Worm (Caenorhabditis elegans) whole organism, L1 larva: ENCODE data around the gene C16A3.2.

Experiments
- C04F5.9 ChIP-seq: sonication (generic microtip); optimal IDR thresholded peaks from 2 replicates; lab custom pipeline; 2016; ENCODE audit warnings: missing genetic modification characterization, missing compliant biosample characterization
- C34B4.2 ChIP-seq: sonication (generic microtip); optimal IDR thresholded peaks from 2 replicates; lab custom pipeline; 2017; ENCODE audit warnings: mild to moderate bottlenecking, missing genetic modification characterization, missing compliant biosample characterization
- F16B12.6 ChIP-seq: fragments of 150-350 bp; optimal IDR thresholded peaks from 2 replicates; lab custom pipeline; 2014; ENCODE audit warnings: missing biosample characterization, missing genetic modification characterization
- aha-1 ChIP-seq: fragments of 150-350 bp; optimal IDR thresholded peaks from 2 replicates; lab custom pipeline; 2014; ENCODE audit warnings: missing biosample characterization, missing genetic modification characterization
- alr-1 ChIP-seq: fragments of 200-800 bp; sonication (Bioruptor generic); optimal IDR thresholded peaks from 2 replicates; lab custom pipeline; 2018; ENCODE audit warnings: borderline replicate concordance, mild to moderate bottlenecking, missing genetic modification characterization, missing compliant biosample characterization
- ama-1 ChIP-seq: fragments of 150-350 bp; optimal IDR thresholded peaks from 2 replicates; lab custom pipeline; 2014
- blmp-1 ChIP-seq: fragments of 150-350 bp; optimal IDR thresholded peaks from 2 replicates; lab custom pipeline; 2014; ENCODE audit warnings: missing biosample characterization, missing genetic modification characterization
- ceh-63 ChIP-seq: fragments of 200-800 bp; sonication (Bioruptor generic); optimal IDR thresholded peaks from 2 replicates; lab custom pipeline; 2018; ENCODE audit warnings: mild to moderate bottlenecking, missing genetic modification characterization, missing compliant biosample characterization
- ceh-8 ChIP-seq: fragments of 200-800 bp; sonication (Bioruptor generic); optimal IDR thresholded peaks from 2 replicates; lab custom pipeline; 2018; ENCODE audit warnings: mild to moderate bottlenecking, missing genetic modification characterization, moderate library complexity, missing compliant biosample characterization
- ceh-88 ChIP-seq: fragments of 200-800 bp; sonication (Bioruptor generic); IDR thresholded peaks from 2 replicates; pipeline ENCODE4 v1.3.6; 2022; ENCODE audit warnings: missing genetic modification characterization, missing compliant biosample characterization
- ceh-90 ChIP-seq: sonication (generic microtip); optimal IDR thresholded peaks from 2 replicates; lab custom pipeline; 2016; ENCODE audit warnings: missing genetic modification characterization, missing compliant biosample characterization
- dpl-1 ChIP-seq, 3 experiments: fragments of 150-350 bp in 2 of 3; sonication (generic microtip) in 1 of 3; optimal IDR thresholded peaks; 2 replicates each; lab custom pipeline; 2014 to 2017; ENCODE audit warnings: missing biosample characterization in 3 of 3, missing genetic modification characterization in 3 of 3, missing genetic modification reagents in 3 of 3
- efl-1 ChIP-seq, 4 experiments: fragments of 150-350 bp; optimal IDR thresholded peaks in 3 of 4; peaks in 1 of 4; 1 replicate in 1 of 4; 2 replicates in 3 of 4; lab custom pipeline; 2014; ENCODE audit warnings: missing biosample characterization in 2 of 4, missing genetic modification characterization in 2 of 4, missing genetic modification reagents in 2 of 4
- efl-3 ChIP-seq: fragments of 200-800 bp; sonication (Bioruptor generic); optimal IDR thresholded peaks from 2 replicates; lab custom pipeline; 2018; ENCODE audit warnings: mild to moderate bottlenecking, missing genetic modification characterization, missing compliant biosample characterization
- egl-13 ChIP-seq: sonication (generic microtip); optimal IDR thresholded peaks from 2 replicates; lab custom pipeline; 2016; ENCODE audit warnings: missing genotype, missing genetic modification reagents, missing genetic modification characterization, missing compliant biosample characterization
- elt-2 ChIP-seq: sonication (generic microtip); optimal IDR thresholded peaks from 2 replicates; lab custom pipeline; 2016; ENCODE audit warnings: missing genetic modification characterization, mild to moderate bottlenecking, inconsistent platforms, missing compliant biosample characterization, missing genetic modification reagents
- elt-3 ChIP-seq, 6 experiments: fragments of 150-350 bp in 1 of 6; sonication (generic microtip); optimal IDR thresholded peaks; 2 replicates each; lab custom pipeline; 2017 to 2018; ENCODE audit warnings: missing biosample characterization in 6 of 6, missing genetic modification characterization in 6 of 6, inconsistent platforms in 1 of 6
- fos-1 ChIP-seq: fragments of 150-350 bp; optimal IDR thresholded peaks from 2 replicates; lab custom pipeline; 2014; ENCODE audit warnings: missing biosample characterization, missing genetic modification characterization
- grh-1 ChIP-seq: fragments of 200-800 bp; sonication (Bioruptor generic); IDR thresholded peaks from 2 replicates; pipeline ENCODE4 v1.3.6; 2022; ENCODE audit warnings: missing genetic modification reagents, missing genetic modification characterization, missing compliant biosample characterization
- hlh-17 ChIP-seq: fragments of 200-800 bp; sonication (Bioruptor generic); optimal IDR thresholded peaks from 2 replicates; lab custom pipeline; 2018; ENCODE audit warnings: missing genetic modification characterization, mild to moderate bottlenecking, missing compliant biosample characterization, moderate library complexity, borderline replicate concordance
- hlh-4 ChIP-seq: sonication (generic microtip); optimal IDR thresholded peaks from 2 replicates; lab custom pipeline; 2016; ENCODE audit warnings: mild to moderate bottlenecking, missing genetic modification characterization, missing compliant biosample characterization
- hpl-2 ChIP-seq: fragments of 150-350 bp; optimal IDR thresholded peaks from 2 replicates; lab custom pipeline; 2014; ENCODE audit warnings: missing biosample characterization, missing genetic modification reagents, missing genetic modification characterization
- irx-1 ChIP-seq: sonication (generic microtip); optimal IDR thresholded peaks from 2 replicates; lab custom pipeline; 2016; ENCODE audit warnings: missing genetic modification characterization, missing compliant biosample characterization
- lin-15B ChIP-seq: fragments of 150-350 bp; sonication (generic microtip); optimal IDR thresholded peaks from 3 replicates; lab custom pipeline; 2014; ENCODE audit warnings: missing biosample characterization, missing genetic modification characterization
- lsy-2 ChIP-seq, 2 experiments: fragments of 150-350 bp; optimal IDR thresholded peaks; 2 replicates each; lab custom pipeline; 2014; ENCODE audit warnings: missing biosample characterization in 2 of 2, missing genetic modification characterization in 2 of 2
- mab-9 ChIP-seq: fragments of 200-800 bp; sonication (Bioruptor generic); IDR thresholded peaks from 2 replicates; pipeline ENCODE4 v1.3.6; 2022; ENCODE audit warnings: missing genetic modification reagents, missing genetic modification characterization, missing compliant biosample characterization
- mdl-1 ChIP-seq, 2 experiments: fragments of 150-350 bp; optimal IDR thresholded peaks; 2 replicates each; lab custom pipeline; 2014 to 2017; ENCODE audit warnings: missing biosample characterization in 2 of 2, missing genetic modification characterization in 2 of 2, inconsistent platforms in 1 of 2
- mef-2 ChIP-seq: fragments of 150-350 bp; optimal IDR thresholded peaks from 2 replicates; lab custom pipeline; 2014; ENCODE audit warnings: missing biosample characterization, missing genetic modification characterization
- nhr-11 ChIP-seq: fragments of 150-350 bp; optimal IDR thresholded peaks from 2 replicates; lab custom pipeline; 2014; ENCODE audit warnings: missing biosample characterization, missing genetic modification characterization
- nhr-12 ChIP-seq: sonication (generic microtip); optimal IDR thresholded peaks from 2 replicates; lab custom pipeline; 2017; ENCODE audit warnings: missing biosample characterization, missing genetic modification characterization
- nhr-19 ChIP-seq: fragments of 200-800 bp; sonication (Bioruptor generic); conservative IDR thresholded peaks from 2 replicates; pipeline ENCODE4 v1.3.6; 2022; ENCODE audit warnings: missing genetic modification characterization, missing compliant biosample characterization
- nhr-237 ChIP-seq: fragments of 150-350 bp; optimal IDR thresholded peaks from 2 replicates; lab custom pipeline; 2014; ENCODE audit warnings: missing biosample characterization, missing genetic modification characterization
- nhr-28 ChIP-seq: fragments of 150-350 bp; optimal IDR thresholded peaks from 2 replicates; lab custom pipeline; 2014; ENCODE audit warnings: missing biosample characterization, missing genetic modification characterization
- nhr-77 ChIP-seq: fragments of 150-350 bp; optimal IDR thresholded peaks from 2 replicates; lab custom pipeline; 2014; ENCODE audit warnings: missing biosample characterization, missing genetic modification characterization
- nhr-84 ChIP-seq: sonication (generic microtip); optimal IDR thresholded peaks from 2 replicates; lab custom pipeline; 2017; ENCODE audit warnings: missing biosample characterization, missing genetic modification characterization
- pag-3 ChIP-seq: sonication (generic microtip); optimal IDR thresholded peaks from 2 replicates; lab custom pipeline; 2017; ENCODE audit warnings: missing genetic modification characterization, mild to moderate bottlenecking, missing compliant biosample characterization, antibody characterized with exemption, borderline replicate concordance; ENCODE audit not compliant: insufficient read depth
- pax-3 ChIP-seq: fragments of 200-800 bp; sonication (Bioruptor generic); optimal IDR thresholded peaks from 2 replicates; lab custom pipeline; 2018; ENCODE audit warnings: mild to moderate bottlenecking, missing genetic modification characterization, moderate library complexity, missing compliant biosample characterization
- pqm-1 ChIP-seq: sonication (generic microtip); optimal IDR thresholded peaks from 3 replicates; lab custom pipeline; 2017; ENCODE audit warnings: missing biosample characterization, missing genetic modification characterization
- rnt-1 ChIP-seq: sonication (generic microtip); optimal IDR thresholded peaks from 2 replicates; lab custom pipeline; 2016; ENCODE audit warnings: mild to moderate bottlenecking, missing genetic modification characterization, moderate library complexity, missing compliant biosample characterization
- skn-1 ChIP-seq: fragments of 150-350 bp; optimal IDR thresholded peaks from 2 replicates; lab custom pipeline; 2014; ENCODE audit warnings: missing biosample characterization, missing genetic modification characterization
- snu-23 ChIP-seq: sonication (generic microtip); optimal IDR thresholded peaks from 2 replicates; lab custom pipeline; 2016; ENCODE audit warnings: missing genetic modification characterization, missing compliant biosample characterization
- sox-4 ChIP-seq: sonication (generic microtip); optimal IDR thresholded peaks from 2 replicates; lab custom pipeline; 2016; ENCODE audit warnings: missing genetic modification characterization, missing compliant biosample characterization
- sptf-1 ChIP-seq: fragments of 150-350 bp; optimal IDR thresholded peaks from 2 replicates; lab custom pipeline; 2014; ENCODE audit warnings: missing biosample characterization, missing genetic modification characterization
- swsn-7 ChIP-seq: sonication (generic microtip); optimal IDR thresholded peaks from 2 replicates; lab custom pipeline; 2016; ENCODE audit warnings: missing genetic modification characterization, missing compliant biosample characterization
- tbx-2 ChIP-seq: sonication (generic microtip); optimal IDR thresholded peaks from 2 replicates; lab custom pipeline; 2016; ENCODE audit warnings: missing genetic modification characterization, missing compliant biosample characterization
- tlp-1 ChIP-seq: fragments of 150-350 bp; optimal IDR thresholded peaks from 2 replicates; lab custom pipeline; 2014; ENCODE audit warnings: missing biosample characterization, missing genetic modification characterization
- unc-30 ChIP-seq: sonication (generic microtip); optimal IDR thresholded peaks from 2 replicates; lab custom pipeline; 2017; ENCODE audit warnings: missing biosample characterization, missing genetic modification characterization
- unc-86 ChIP-seq: sonication (generic microtip); optimal IDR thresholded peaks from 2 replicates; lab custom pipeline; 2016; ENCODE audit warnings: missing genetic modification characterization, missing compliant biosample characterization
- unc-98 ChIP-seq: fragments of 200-800 bp; sonication (Bioruptor generic); IDR thresholded peaks from 2 replicates; pipeline ENCODE4 v1.3.6; 2022; ENCODE audit warnings: missing genetic modification characterization, missing compliant biosample characterization
- zag-1 ChIP-seq: fragments of 150-350 bp; optimal IDR thresholded peaks from 2 replicates; lab custom pipeline; 2014; ENCODE audit warnings: missing biosample characterization, missing genetic modification characterization
- zip-4 ChIP-seq: fragments of 200-800 bp; sonication (Bioruptor generic); optimal IDR thresholded peaks from 2 replicates; lab custom pipeline; 2018; ENCODE audit warnings: mild to moderate bottlenecking, missing genetic modification characterization, moderate library complexity, missing compliant biosample characterization
- ztf-4 ChIP-seq: fragments of 150-350 bp; optimal IDR thresholded peaks from 2 replicates; lab custom pipeline; 2014; ENCODE audit warnings: missing biosample characterization, missing genetic modification characterization

The C16A3.2 gene

ce11 chrIII:6374947-6375415 is 14.7 kb upstream of the C16A3.2 start, which contains the start of the genes rps-13 and nfx-1 (continued):
- TF ChIP-seq lin-15B (tag; lab: Kevin White, UChicago): peak; percentile 55
- no peak for TF ChIP-seq zag-1
- TF ChIP-seq ceh-88: no peak; the same call in 1 of the 2 replicates
- TF ChIP-seq unc-98 (GFP tag; lab: Robert Waterston, UW): no peak
- TF ChIP-seq F16B12.6: peak; percentile 76
- no peak for TF ChIP-seq mef-2 (tag; lab: Kevin White, UChicago)
- TF ChIP-seq ama-1 (lab: Kevin White, UChicago): peak; percentile 46
- TF ChIP-seq pag-3 (tag; lab: Kevin White, UChicago): no peak
- TF ChIP-seq snu-23: peak; percentile 87
- TF ChIP-seq ceh-63 (GFP tag; lab: Kevin White, UChicago): no peak
- TF ChIP-seq rnt-1 (tag; lab: Kevin White, UChicago): peak; percentile 86
- peak; percentile 83 to 90 for TF ChIP-seq efl-1 (optimal IDR thresholded peaks at IDR 0.05; lab: Kevin White, UChicago)
- peak; percentile 76 to 97 for TF ChIP-seq efl-1 (GFP tag; optimal IDR thresholded peaks at IDR 0.05 in 1 of 2; lab: Kevin White, UChicago)
- TF ChIP-seq skn-1 (tag; lab: Kevin White, UChicago): peak; percentile 92
- peak; percentile 58 for TF ChIP-seq unc-86 (tag; lab: Kevin White, UChicago)
- TF ChIP-seq elt-2 (tag; lab: Kevin White, UChicago): no peak
- TF ChIP-seq ceh-8 (GFP tag; lab: Kevin White, UChicago): no peak
- TF ChIP-seq alr-1 (tag; lab: Kevin White, UChicago): no peak
- TF ChIP-seq nhr-28 (tag; lab: Kevin White, UChicago): no peak
- peak in 2 of 6 experiments; percentile 43 to 63 for TF ChIP-seq elt-3 (tag; optimal IDR thresholded peaks at IDR 0.05; lab: Kevin White, UChicago)
- TF ChIP-seq ztf-4: peak; percentile 74
- TF ChIP-seq sptf-1 (tag; lab: Kevin White, UChicago): no peak
- TF ChIP-seq ceh-90 (tag; lab: Kevin White, UChicago): peak; percentile 4
- peak; percentile 63 for TF ChIP-seq blmp-1
- no peak for TF ChIP-seq hlh-17 (GFP tag; lab: Kevin White, UChicago)
- TF ChIP-seq nhr-77 (tag; lab: Kevin White, UChicago): peak; percentile 56
- peak; percentile 70 to 82 (median 77) for TF ChIP-seq dpl-1 (GFP tag; optimal IDR thresholded peaks at IDR 0.05; lab: Kevin White, UChicago)
- TF ChIP-seq nhr-237: no peak
- no peak for TF ChIP-seq mab-9 (GFP tag; lab: Robert Waterston, UW)
- peak; percentile 1 for TF ChIP-seq hpl-2 (GFP tag; lab: Kevin White, UChicago)
- TF ChIP-seq irx-1 (tag; lab: Kevin White, UChicago): peak; percentile 58
- peak; percentile 70 for TF ChIP-seq tbx-2 (tag; lab: Kevin White, UChicago)
- peak; percentile 70 for TF ChIP-seq swsn-7 (tag; lab: Kevin White, UChicago)
- TF ChIP-seq nhr-12 (tag; lab: Kevin White, UChicago): no peak
- peak; percentile 33 for TF ChIP-seq egl-13 (tag; lab: Kevin White, UChicago)
- TF ChIP-seq lsy-2 (tag; optimal IDR thresholded peaks at IDR 0.05; lab: Kevin White, UChicago): peak; percentile 98 to 99
- TF ChIP-seq sox-4 (tag; lab: Kevin White, UChicago): no peak
- TF ChIP-seq grh-1 (GFP tag; lab: Robert Waterston, UW): no peak
- TF ChIP-seq hlh-4 (tag; lab: Kevin White, UChicago): no peak
- no peak for TF ChIP-seq nhr-84
- TF ChIP-seq tlp-1 (tag; lab: Kevin White, UChicago): no peak
- peak; percentile 50 for TF ChIP-seq pax-3 (tag; lab: Kevin White, UChicago)
- TF ChIP-seq C34B4.2 (tag; lab: Kevin White, UChicago): no peak
- no peak for TF ChIP-seq zip-4 (GFP tag; lab: Kevin White, UChicago)
- peak; percentile 13 for TF ChIP-seq C04F5.9 (tag; lab: Kevin White, UChicago)
- no peak for TF ChIP-seq efl-3 (GFP tag; lab: Kevin White, UChicago)
- peak; percentile 6 for TF ChIP-seq pqm-1 (tag; lab: Kevin White, UChicago)
- no peak for TF ChIP-seq aha-1
- TF ChIP-seq mdl-1 (tag; optimal IDR thresholded peaks at IDR 0.05; lab: Kevin White, UChicago): peak in 1 of 2 experiments; percentile 85
- TF ChIP-seq unc-30 (tag; lab: Kevin White, UChicago): no peak
- peak; percentile 53 for TF ChIP-seq nhr-11 (tag; lab: Kevin White, UChicago)
- TF ChIP-seq nhr-19: peak; percentile 84
- TF ChIP-seq fos-1: peak; percentile 80
